Worm (Caenorhabditis elegans): ENCODE results near the gene algn-14.

DNA sequence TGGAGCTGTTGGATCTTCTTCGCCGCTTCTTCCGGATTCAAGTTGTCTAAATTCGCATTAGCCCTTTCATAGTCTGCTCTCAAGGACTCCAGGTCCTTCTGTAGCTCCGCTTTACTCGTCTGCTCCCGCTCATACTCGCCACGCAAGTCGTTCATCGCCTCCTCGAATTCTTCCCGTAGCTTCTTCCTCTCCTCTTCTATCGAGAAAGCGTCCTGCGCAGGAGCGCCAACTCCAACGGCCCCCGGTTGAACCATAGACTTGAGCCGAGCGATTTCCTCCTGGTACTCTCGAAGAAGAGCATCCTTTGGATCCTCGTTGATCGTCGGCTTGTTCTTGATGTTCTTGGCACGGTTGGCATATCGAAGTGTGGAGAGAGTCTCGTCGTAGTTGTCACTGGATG is 5.8 kb downstream of the algn-14 start:
- TF ChIP-seq ztf-29 (GFP tag; IDR thresholded peaks at IDR 0.05): no peak
- no peak for TF ChIP-seq klf-2 (GFP tag; conservative IDR thresholded peaks at IDR 0.05)
- TF ChIP-seq cog-1 (tag; optimal IDR thresholded peaks at IDR 0.05): no peak
